Fruit fly (Drosophila melanogaster): ENCODE results near the gene Nepl11.

Nepl11 gene

dm6 chr3R:4311067-4311723 lies 16.6 kb upstream of the Nepl11 start, which contains the start of gene Suv3 (continued):
- TF ChIP-seq unc-4 (GFP tag; IDR thresholded peaks at IDR 0.05; ENCODE audit: partially characterized antibody) (no peak), MBD-R2 (GFP tag; IDR thresholded peaks at IDR 0.05) (peak; percentile 79), fd3F (GFP tag; optimal IDR thresholded peaks at IDR 0.05) (peak; percentile 25), CG13123 (GFP tag; optimal IDR thresholded peaks at IDR 0.05) (no peak), Dbx (GFP tag; IDR thresholded peaks at IDR 0.05) (no peak), B-H1 (GFP tag; IDR thresholded peaks at IDR 0.05) (0 out of 3 replicates have a peak, but pooled peaks have one; percentile 19), CG9817 (tag; optimal IDR thresholded peaks at IDR 0.05) (peak; percentile 36), CG12659 (GFP tag; optimal IDR thresholded peaks at IDR 0.05) (peak; percentile 26), Dp (GFP tag; optimal IDR thresholded peaks at IDR 0.05) (no peak), CG4617 (GFP tag; optimal IDR thresholded peaks at IDR 0.05; ENCODE audit: borderline replicate concordance) (peak; percentile 16), CG17829 (tag; optimal IDR thresholded peaks at IDR 0.05) (peak; percentile 38), sob (GFP tag; IDR thresholded peaks at IDR 0.05) (0 out of 2 replicates have a peak, but pooled peaks have one; percentile 23), dpn (GFP tag; optimal IDR thresholded peaks at IDR 0.05) (peak in 1 of 2 experiments; percentile 13), Hsf (GFP tag; optimal IDR thresholded peaks at IDR 0.05) (no peak), abd-A (tag; optimal IDR thresholded peaks at IDR 0.05) (no peak), CG13424 (tag; optimal IDR thresholded peaks at IDR 0.05) (peak; percentile 59), hth (optimal IDR thresholded peaks at IDR 0.05) (no peak), Fer3 (tag; optimal IDR thresholded peaks at IDR 0.05) (peak; percentile 61), Sox102F (GFP tag; optimal IDR thresholded peaks at IDR 0.05) (no peak), PHDP (tag; optimal IDR thresholded peaks at IDR 0.05) (peak; percentile 2), NFAT (GFP tag; IDR thresholded peaks at IDR 0.05) (no peak), chinmo (GFP tag; IDR thresholded peaks at IDR 0.05; ENCODE audit: partially characterized antibody) (0 out of 4 replicates have a peak, but pooled peaks have one; percentile 14), D19A (tag; optimal IDR thresholded peaks at IDR 0.05) (peak; percentile 48), ara (GFP tag; IDR thresholded peaks at IDR 0.05) (no peak), bcd (GFP tag; optimal IDR thresholded peaks at IDR 0.05) (peak; percentile 30), CG7928 (GFP tag; optimal IDR thresholded peaks at IDR 0.05) (no peak), Bgb (GFP tag; IDR thresholded peaks at IDR 0.05; ENCODE audit: partially characterized antibody) (no peak), crp (GFP tag; optimal IDR thresholded peaks at IDR 0.05) (peak; percentile 20 to 89), CG10267 (tag; optimal IDR thresholded peaks at IDR 0.05) (peak; percentile 33), Meics (GFP tag; optimal IDR thresholded peaks at IDR 0.05) (peak; percentile 47), Nf-YC (tag; optimal IDR thresholded peaks at IDR 0.05) (peak; percentile 63), CG31441 (GFP tag; IDR thresholded peaks at IDR 0.05) (peak; percentile 62; the same call in 1 of the 2 replicates), inv (GFP tag; IDR thresholded peaks at IDR 0.05; ENCODE audit: partially characterized antibody) (no peak), ham (GFP tag; IDR thresholded peaks at IDR 0.05) (no peak), lmd (GFP tag; IDR thresholded peaks at IDR 0.05) (no peak; the same call in 1 of the 2 replicates), NfI (GFP tag; optimal IDR thresholded peaks at IDR 0.05) (peak; percentile 20), Mad (GFP tag; optimal IDR thresholded peaks at IDR 0.05) (no peak), CG8924 (tag; optimal IDR thresholded peaks at IDR 0.05) (peak; percentile 44), CG13624 (GFP tag; optimal IDR thresholded peaks at IDR 0.05) (no peak)

- TF ChIP-seq ems (GFP tag; optimal IDR thresholded peaks at IDR 0.05) (no peak), hb (GFP tag; IDR thresholded peaks at IDR 0.05; ENCODE audit: partially characterized antibody) (no peak), inv (GFP tag; IDR thresholded peaks at IDR 0.05; ENCODE audit: partially characterized antibody) (peak; percentile 45; the same call in 1 of the 2 replicates), CG34422 (GFP tag; IDR thresholded peaks at IDR 0.05) (no peak), Dll (GFP tag; IDR thresholded peaks at IDR 0.05; ENCODE audit: partially characterized antibody) (peak; percentile 71), cwo (GFP tag; optimal IDR thresholded peaks at IDR 0.05) (no peak), sqz (GFP tag; optimal IDR thresholded peaks at IDR 0.05) (no peak), bab2 (GFP tag; optimal IDR thresholded peaks at IDR 0.05) (no peak), NC2β (GFP tag; optimal IDR thresholded peaks at IDR 0.05) (no peak), CG6791 (GFP tag; IDR thresholded peaks at IDR 0.05; ENCODE audit: partially characterized antibody) (peak; percentile 51; the same call in 1 of the 3 replicates), ken (GFP tag; IDR thresholded peaks at IDR 0.05) (no peak), D (optimal IDR thresholded peaks at IDR 0.05) (no peak), D (GFP tag; optimal IDR thresholded peaks at IDR 0.05) (no peak)
Measured at dm6 chr3R:4310683-4311066, 16.0 kb upstream of the Nepl11 start, which contains the start of gene Vps24. TSS of gene Vps24 (minus strand) at chr3R:4310947.

All from whole organism, embryonic.